Fruit fly (Drosophila melanogaster): ENCODE measurements around the gene lectin-22C.

- no peak for TF ChIP-seq CrebA (GFP tag; optimal IDR thresholded peaks at IDR 0.05; ENCODE audit: borderline replicate concordance)
- TF ChIP-seq brk (GFP tag; optimal IDR thresholded peaks at IDR 0.05): no peak
- no peak for TF ChIP-seq foxo (GFP tag; optimal IDR thresholded peaks at IDR 0.05)
Measured at dm6 chr2L:2006082-2006669, 30.9 kb downstream of the lectin-22C start, which contains the start of gene CG33543.

All from whole organism, wandering third instar larva.